Fruit fly (Drosophila melanogaster) whole organism, embryonic: Measurements from ENCODE around the gene goe.

ENCODE experiments used
- Abd-B ChIP-seq: fragments of 200-800 bp; sonication (Bioruptor generic); optimal IDR thresholded peaks from 2 replicates; lab custom pipeline; 2018; ENCODE audit warnings: missing biosample characterization, mild to moderate bottlenecking, missing genetic modification characterization, moderate library complexity
- Atf3 ChIP-seq: fragments of 200-800 bp; sonication (Bioruptor generic); optimal IDR thresholded peaks from 3 replicates; lab custom pipeline; 2016; ENCODE audit warnings: missing biosample characterization, missing genetic modification characterization
- C15 ChIP-seq: fragments of 200-800 bp; sonication (Bioruptor generic); IDR thresholded peaks from 3 replicates; pipeline ENCODE4 v1.3.6; 2022; ENCODE audit warnings: missing biosample characterization, missing genetic modification characterization
- CG10959 ChIP-seq: fragments of 200-800 bp; sonication (Bioruptor generic); IDR thresholded peaks from 2 replicates; pipeline ENCODE4 v1.3.6; 2022; ENCODE audit warnings: missing biosample characterization, missing genetic modification characterization
- CG11085 ChIP-seq: fragments of 200-800 bp; sonication (Bioruptor generic); IDR thresholded peaks from 2 replicates; pipeline ENCODE4 v1.3.6; 2022; ENCODE audit warnings: missing biosample characterization, missing genetic modification characterization
- CG15073 ChIP-seq: fragments of 200-800 bp; sonication (Bioruptor generic); optimal IDR thresholded peaks from 2 replicates; lab custom pipeline; 2016; ENCODE audit warnings: missing biosample characterization, missing genetic modification characterization
- CG18764 ChIP-seq: fragments of 200-800 bp; sonication (Bioruptor generic); optimal IDR thresholded peaks from 3 replicates; lab custom pipeline; 2016; ENCODE audit warnings: missing biosample characterization, missing genetic modification characterization
- CG30020 ChIP-seq: fragments of 200-800 bp; optimal IDR thresholded peaks from 2 replicates; lab custom pipeline; 2019; ENCODE audit warnings: missing biosample characterization, mild to moderate bottlenecking, missing genetic modification characterization, moderate library complexity
- CG3838 ChIP-seq: fragments of 200-800 bp; sonication (Bioruptor generic); optimal IDR thresholded peaks from 3 replicates; lab custom pipeline; 2016; ENCODE audit warnings: missing biosample characterization, missing genetic modification characterization
- CG4820 ChIP-seq: fragments of 200-800 bp; sonication (Bioruptor generic); optimal IDR thresholded peaks from 3 replicates; lab custom pipeline; 2016; ENCODE audit warnings: missing biosample characterization, missing genetic modification characterization
- CG6175 ChIP-seq: fragments of 200-800 bp; sonication (Bioruptor generic); IDR thresholded peaks from 3 replicates; pipeline ENCODE4 v1.3.6; 2022; ENCODE audit warnings: missing biosample characterization, missing genetic modification characterization
- CG6254 ChIP-seq: fragments of 200-800 bp; sonication (Bioruptor generic); optimal IDR thresholded peaks from 3 replicates; lab custom pipeline; 2017; ENCODE audit warnings: mild to moderate bottlenecking, missing biosample characterization, missing genetic modification reagents, missing genetic modification characterization
- CG6683 ChIP-seq: fragments of 200-800 bp; sonication (Bioruptor generic); optimal IDR thresholded peaks from 2 replicates; lab custom pipeline; 2017; ENCODE audit warnings: missing biosample characterization, mild to moderate bottlenecking, missing genetic modification characterization, missing genetic modification reagents
- CG7271 ChIP-seq: fragments of 200-800 bp; sonication (Bioruptor generic); optimal IDR thresholded peaks from 2 replicates; lab custom pipeline; 2018; ENCODE audit warnings: missing biosample characterization, mild to moderate bottlenecking, missing genetic modification characterization, moderate library complexity
- CG9215 ChIP-seq: fragments of 200-800 bp; sonication (Bioruptor generic); IDR thresholded peaks from 2 replicates; pipeline ENCODE4 v1.3.6; 2022; ENCODE audit warnings: missing biosample characterization, missing genetic modification characterization
- CG9437 ChIP-seq: fragments of 200-800 bp; sonication (Bioruptor generic); optimal IDR thresholded peaks from 2 replicates; lab custom pipeline; 2018; ENCODE audit warnings: missing biosample characterization, mild to moderate bottlenecking, missing genetic modification characterization
- Dad ChIP-seq: fragments of 200-800 bp; sonication (Bioruptor generic); optimal IDR thresholded peaks from 3 replicates; lab custom pipeline; 2016; ENCODE audit warnings: missing biosample characterization, missing genetic modification characterization
- Deaf1 ChIP-seq: fragments of 200-800 bp; optimal IDR thresholded peaks from 3 replicates; lab custom pipeline; 2019; ENCODE audit warnings: missing biosample characterization, mild to moderate bottlenecking, missing genetic modification characterization, moderate library complexity
- ERR ChIP-seq: fragments of 200-800 bp; sonication (Bioruptor generic); optimal IDR thresholded peaks from 2 replicates; lab custom pipeline; 2016; ENCODE audit warnings: missing biosample characterization, missing genetic modification characterization
- Ets97D ChIP-seq: fragments of 200-800 bp; sonication (Bioruptor generic); optimal IDR thresholded peaks from 3 replicates; lab custom pipeline; 2016; ENCODE audit warnings: missing biosample characterization, missing genetic modification characterization
- Fer1 ChIP-seq: fragments of 200-800 bp; sonication (Bioruptor generic); optimal IDR thresholded peaks from 2 replicates; lab custom pipeline; 2017; ENCODE audit warnings: missing biosample characterization, mild to moderate bottlenecking, missing genetic modification characterization
- HLHmδ ChIP-seq: fragments of 200-800 bp; sonication (Bioruptor generic); optimal IDR thresholded peaks from 2 replicates; lab custom pipeline; 2018; ENCODE audit warnings: missing biosample characterization, mild to moderate bottlenecking, missing genetic modification characterization, moderate library complexity
- Hr39 ChIP-seq: fragments of >200 bp; optimal IDR thresholded peaks from 2 replicates; lab custom pipeline; 2017
- Mes4 ChIP-seq: fragments of 200-800 bp; sonication (Bioruptor generic); optimal IDR thresholded peaks from 2 replicates; lab custom pipeline; 2016; ENCODE audit warnings: missing biosample characterization, missing genetic modification characterization
- NFAT ChIP-seq: fragments of 200-800 bp; sonication (Bioruptor generic); IDR thresholded peaks from 2 replicates; pipeline ENCODE4 v1.3.6; 2022; ENCODE audit warnings: missing biosample characterization, missing genetic modification characterization
- Neu2 ChIP-seq: fragments of 200-800 bp; sonication (Bioruptor generic); optimal IDR thresholded peaks from 3 replicates; lab custom pipeline; 2016; ENCODE audit warnings: missing biosample characterization, missing genetic modification characterization, borderline replicate concordance
- NfI ChIP-seq: fragments of 200-800 bp; sonication (Bioruptor generic); optimal IDR thresholded peaks from 3 replicates; lab custom pipeline; 2018; ENCODE audit warnings: missing biosample characterization, mild to moderate bottlenecking, missing genetic modification characterization, moderate library complexity
- Rfx ChIP-seq: fragments of 200-800 bp; sonication (Bioruptor generic); IDR thresholded peaks from 2 replicates; pipeline ENCODE4 v1.3.6; 2022; ENCODE audit warnings: missing biosample characterization, missing genetic modification characterization
- Sin3A ChIP-seq: fragments of >200 bp; optimal IDR thresholded peaks from 2 replicates; lab custom pipeline; 2018
- Six4 ChIP-seq: fragments of 200-800 bp; sonication (Bioruptor generic); optimal IDR thresholded peaks from 2 replicates; lab custom pipeline; 2016; ENCODE audit warnings: missing biosample characterization, missing genetic modification characterization
- al ChIP-seq: fragments of 200-800 bp; sonication (Bioruptor generic); IDR thresholded peaks from 2 replicates; pipeline ENCODE4 v1.3.6; 2022; ENCODE audit warnings: missing biosample characterization, missing genetic modification characterization
- az2 ChIP-seq: fragments of 200-800 bp; sonication (Bioruptor generic); optimal IDR thresholded peaks from 3 replicates; lab custom pipeline; 2016; ENCODE audit warnings: missing biosample characterization, missing genetic modification characterization
- bab2 ChIP-seq: fragments of 200-800 bp; sonication (Bioruptor generic); optimal IDR thresholded peaks from 2 replicates; lab custom pipeline; 2016; ENCODE audit warnings: missing biosample characterization, missing genetic modification characterization
- cato ChIP-seq: fragments of 200-800 bp; sonication (Bioruptor generic); optimal IDR thresholded peaks from 2 replicates; lab custom pipeline; 2016; ENCODE audit warnings: missing biosample characterization, missing genetic modification characterization, borderline replicate concordance
- chn ChIP-seq: fragments of 200-800 bp; sonication (Bioruptor generic); optimal IDR thresholded peaks from 2 replicates; lab custom pipeline; 2016; ENCODE audit warnings: missing biosample characterization, missing genetic modification characterization
- disco-r ChIP-seq: fragments of 200-800 bp; sonication (Bioruptor generic); optimal IDR thresholded peaks from 2 replicates; lab custom pipeline; 2016; ENCODE audit warnings: missing biosample characterization, missing genetic modification characterization
- dpn ChIP-seq, 2 experiments: fragments of 200-800 bp; sonication (Bioruptor generic); optimal IDR thresholded peaks; 3 replicates each; lab custom pipeline; 2016; ENCODE audit warnings: missing biosample characterization in 2 of 2, missing genetic modification characterization in 2 of 2
- ewg ChIP-seq: fragments of 200-800 bp; sonication (Bioruptor generic); optimal IDR thresholded peaks from 3 replicates; lab custom pipeline; 2017; ENCODE audit warnings: mild to moderate bottlenecking, missing biosample characterization, missing genetic modification reagents, missing genetic modification characterization
- grn ChIP-seq: fragments of 200-800 bp; sonication (Bioruptor generic); optimal IDR thresholded peaks from 3 replicates; lab custom pipeline; 2017; ENCODE audit warnings: missing biosample characterization, missing genetic modification characterization
- ham ChIP-seq: fragments of 200-800 bp; sonication (Bioruptor generic); IDR thresholded peaks from 2 replicates; pipeline ENCODE4 v1.3.6; 2022; ENCODE audit warnings: missing biosample characterization, missing genetic modification characterization
- hbn ChIP-seq: fragments of 200-800 bp; sonication (Bioruptor generic); IDR thresholded peaks from 2 replicates; pipeline ENCODE4 v1.3.6; 2022; ENCODE audit warnings: missing biosample characterization, missing genetic modification characterization; ENCODE audit not compliant: partially characterized antibody
- jing ChIP-seq: fragments of 200-800 bp; sonication (Bioruptor generic); optimal IDR thresholded peaks from 2 replicates; lab custom pipeline; 2018; ENCODE audit warnings: missing biosample characterization, mild to moderate bottlenecking, missing genetic modification characterization
- jumu ChIP-seq: fragments of 200-800 bp; sonication (Bioruptor generic); optimal IDR thresholded peaks from 3 replicates; lab custom pipeline; 2016; ENCODE audit warnings: missing biosample characterization, missing genetic modification characterization
- nmo ChIP-seq: fragments of 200-800 bp; sonication (Bioruptor generic); optimal IDR thresholded peaks from 2 replicates; lab custom pipeline; 2018; ENCODE audit warnings: missing biosample characterization, mild to moderate bottlenecking, missing genetic modification characterization, moderate library complexity
- org-1 ChIP-seq: fragments of 200-800 bp; sonication (Bioruptor generic); optimal IDR thresholded peaks from 2 replicates; lab custom pipeline; 2017; ENCODE audit warnings: missing biosample characterization, missing genetic modification characterization
- schlank ChIP-seq: fragments of 200-800 bp; sonication (Bioruptor generic); optimal IDR thresholded peaks from 2 replicates; lab custom pipeline; 2018; ENCODE audit warnings: missing biosample characterization, mild to moderate bottlenecking, missing genetic modification characterization
- sd ChIP-seq: fragments of 200-800 bp; sonication (Bioruptor generic); optimal IDR thresholded peaks from 3 replicates; lab custom pipeline; 2018; ENCODE audit warnings: missing biosample characterization, mild to moderate bottlenecking, missing genetic modification characterization, moderate library complexity
- sima ChIP-seq: fragments of 200-800 bp; sonication (Bioruptor generic); optimal IDR thresholded peaks from 2 replicates; lab custom pipeline; 2016; ENCODE audit warnings: missing biosample characterization, missing genetic modification characterization
- sug ChIP-seq: fragments of 200-800 bp; optimal IDR thresholded peaks from 2 replicates; lab custom pipeline; 2019; ENCODE audit warnings: missing biosample characterization, mild to moderate bottlenecking, missing genetic modification characterization, moderate library complexity
- vnd ChIP-seq: fragments of 200-800 bp; sonication (Bioruptor generic); IDR thresholded peaks from 3 replicates; pipeline ENCODE4 v1.3.6; 2022; ENCODE audit warnings: missing biosample characterization, missing genetic modification characterization; ENCODE audit not compliant: partially characterized antibody
- zf30C ChIP-seq: fragments of 200-800 bp; sonication (Bioruptor generic); optimal IDR thresholded peaks from 3 replicates; lab custom pipeline; 2018; ENCODE audit warnings: missing biosample characterization, mild to moderate bottlenecking, missing genetic modification characterization
- zfh1 ChIP-seq: fragments of 200-800 bp; sonication (Bioruptor generic); IDR thresholded peaks from 3 replicates; pipeline ENCODE4 v1.3.6; 2022; ENCODE audit warnings: missing biosample characterization, missing genetic modification characterization

The goe gene

dm6 chrX:16691440-16691839, 60.3 kb downstream of the goe start (continued):
- TF ChIP-seq Dad (GFP tag; lab: Kevin White, UChicago) (peak; percentile 87), vnd (GFP tag; lab: Robert Waterston, UW) (no peak), Atf3 (GFP tag; lab: Kevin White, UChicago) (peak; percentile 82), CG7271 (tag; lab: Kevin White, UChicago) (peak; percentile 33), ERR (GFP tag; lab: Kevin White, UChicago) (peak; percentile 61), CG9437 (peak; percentile 61), disco-r (peak; percentile 80), ham (GFP tag; lab: Robert Waterston, UW) (no peak), chn (GFP tag; lab: Kevin White, UChicago) (peak; percentile 86), sd (tag; lab: Kevin White, UChicago) (peak; percentile 69), CG6254 (GFP tag; lab: Kevin White, UChicago) (peak; percentile 86), NFAT (GFP tag; lab: Robert Waterston, UW) (0 out of 2 replicates have a peak, but pooled peaks have one; percentile 50), Neu2 (no peak), Rfx (GFP tag; lab: Robert Waterston, UW) (peak; percentile 78), CG10959 (peak; percentile 75), CG3838 (GFP tag; lab: Kevin White, UChicago) (peak; percentile 59), dpn (GFP tag; optimal IDR thresholded peaks at IDR 0.05; lab: Kevin White, UChicago) (peak; percentile 82 to 89), CG6683 (peak; percentile 25), Fer1 (peak; percentile 65), C15 (peak; percentile 53; the same call in 1 of the 3 replicates), nmo (GFP tag; lab: Kevin White, UChicago) (peak; percentile 88), CG18764 (GFP tag; lab: Kevin White, UChicago) (peak; percentile 81), hbn (GFP tag; lab: Robert Waterston, UW) (no peak), Hr39 (lab: Kevin White, UChicago) (no peak), org-1 (peak; percentile 82), al (GFP tag; lab: Robert Waterston, UW) (peak; percentile 63), sima (GFP tag; lab: Kevin White, UChicago) (peak; percentile 48), CG4820 (GFP tag; lab: Kevin White, UChicago) (peak; percentile 87), bab2 (peak; percentile 89), Mes4 (GFP tag; lab: Kevin White, UChicago) (peak; percentile 86), schlank (peak; percentile 37), jing (GFP tag; lab: Kevin White, UChicago) (peak; percentile 89), sug (tag; lab: Kevin White, UChicago) (peak; percentile 51), CG9215 (GFP tag; lab: Robert Waterston, UW) (peak; percentile 65), Sin3A (lab: Kevin White, UChicago) (no peak), Six4 (GFP tag; lab: Kevin White, UChicago) (peak; percentile 82), Ets97D (GFP tag; lab: Kevin White, UChicago) (peak; percentile 57), CG30020 (tag; lab: Kevin White, UChicago) (peak; percentile 38), CG11085 (GFP tag; lab: Robert Waterston, UW) (peak; percentile 45; the same call in 1 of the 2 replicates), Deaf1 (tag; lab: Kevin White, UChicago) (peak; percentile 44), CG6175 (GFP tag; lab: Robert Waterston, UW) (no peak), az2 (GFP tag; lab: Kevin White, UChicago) (peak; percentile 90), NfI (GFP tag; lab: Kevin White, UChicago) (peak; percentile 86), jumu (GFP tag; lab: Kevin White, UChicago) (peak; percentile 87), Abd-B (GFP tag; lab: Kevin White, UChicago) (peak; percentile 76), CG15073 (GFP tag; lab: Kevin White, UChicago) (peak; percentile 46), ewg (peak; percentile 81), cato (GFP tag; lab: Kevin White, UChicago) (peak; percentile 68), zfh1 (peak; percentile 94), HLHmδ (GFP tag; lab: Kevin White, UChicago) (no peak), grn (GFP tag; lab: Kevin White, UChicago) (peak; percentile 9), zf30C (no peak)
